Fruit fly (Drosophila melanogaster) whole organism, wandering third instar larva: ENCODE measurements around the gene CG13306.
A peak's percentile ranks its signal among the peaks of the same experiment; 100 is the strongest.

ENCODE experiments used
- CG32264 ChIP-seq: fragments of 200-800 bp; sonication (Bioruptor generic); optimal IDR thresholded peaks from 2 replicates; lab custom pipeline; 2016; ENCODE audit warnings: missing biosample characterization, missing genetic modification characterization
- CG9705 ChIP-seq: fragments of 200-800 bp; sonication (Bioruptor generic); optimal IDR thresholded peaks from 2 replicates; lab custom pipeline; 2018; ENCODE audit warnings: missing biosample characterization, mild to moderate bottlenecking, missing genetic modification characterization
- CrebA ChIP-seq: fragments of 200-800 bp; sonication (Bioruptor generic); optimal IDR thresholded peaks from 2 replicates; lab custom pipeline; 2016; ENCODE audit warnings: missing biosample characterization, mild to moderate bottlenecking, missing genetic modification characterization, borderline replicate concordance
- Dif ChIP-seq: fragments of 200-275, 200-300 bp; sonication (Bioruptor generic); optimal IDR thresholded peaks from 2 replicates; lab custom pipeline; 2018; ENCODE audit warnings: missing biosample characterization, missing genetic modification characterization; ENCODE audit not compliant: partially characterized antibody
- GATAd ChIP-seq: sonication (Bioruptor generic); optimal IDR thresholded peaks from 2 replicates; lab custom pipeline; 2016; ENCODE audit warnings: missing biosample characterization, missing genetic modification characterization
- HLH106 ChIP-seq: fragments of 200-800 bp; optimal IDR thresholded peaks from 3 replicates; lab custom pipeline; 2019; ENCODE audit warnings: missing biosample characterization, mild to moderate bottlenecking, missing genetic modification characterization, moderate library complexity
- Hnf4 ChIP-seq: fragments of 200-800 bp; sonication (Bioruptor generic); optimal IDR thresholded peaks from 2 replicates; lab custom pipeline; 2016; ENCODE audit warnings: missing biosample characterization, mild to moderate bottlenecking, missing genetic modification characterization
- Hr78 ChIP-seq: fragments of >200 bp; optimal IDR thresholded peaks from 2 replicates; lab custom pipeline; 2017; ENCODE audit warnings: missing biosample characterization, missing genetic modification characterization
- Hr83 ChIP-seq: fragments of 200-300 bp; sonication (Bioruptor generic); optimal IDR thresholded peaks from 2 replicates; lab custom pipeline; 2016; ENCODE audit warnings: missing biosample characterization, mild to moderate bottlenecking, missing genetic modification characterization, moderate library complexity; ENCODE audit not compliant: poor library complexity, severe bottlenecking
- Jra ChIP-seq: sonication (Bioruptor generic); optimal IDR thresholded peaks from 2 replicates; lab custom pipeline; 2016; ENCODE audit warnings: missing biosample characterization, missing genetic modification characterization
- Myc ChIP-seq: fragments of >200 bp; optimal IDR thresholded peaks from 2 replicates; lab custom pipeline; 2017
- N ChIP-seq: fragments of >200 bp; optimal IDR thresholded peaks from 2 replicates; lab custom pipeline; 2018; ENCODE audit warnings: missing biosample characterization, missing external identifiers, missing genetic modification characterization
- OdsH ChIP-seq: fragments of 200-800 bp; sonication (Bioruptor generic); optimal IDR thresholded peaks from 2 replicates; lab custom pipeline; 2016; ENCODE audit warnings: missing biosample characterization, mild to moderate bottlenecking, missing genetic modification characterization
- Rel ChIP-seq, 2 experiments: fragments of 200-800 bp; sonication (Bioruptor generic) in 1 of 2; optimal IDR thresholded peaks; 2 replicates in 1 of 2; 3 replicates in 1 of 2; lab custom pipeline; 2016 to 2019; ENCODE audit warnings: mild to moderate bottlenecking in 2 of 2, missing biosample characterization in 2 of 2, missing genetic modification characterization in 2 of 2, moderate library complexity in 1 of 2
- Sp1 ChIP-seq: fragments of 200-800 bp; sonication (Bioruptor generic); optimal IDR thresholded peaks from 3 replicates; lab custom pipeline; 2019; ENCODE audit warnings: missing biosample characterization, mild to moderate bottlenecking, missing genetic modification characterization, moderate library complexity
- Vsx2 ChIP-seq: fragments of 200-300, 225-300 bp; sonication (Bioruptor generic); optimal IDR thresholded peaks from 2 replicates; lab custom pipeline; 2018; ENCODE audit warnings: missing biosample characterization, missing genetic modification characterization; ENCODE audit not compliant: partially characterized antibody
- br ChIP-seq: fragments of 200-800 bp; sonication (Bioruptor generic); optimal IDR thresholded peaks from 2 replicates; lab custom pipeline; 2016; ENCODE audit warnings: missing biosample characterization, missing genetic modification characterization
- brk ChIP-seq: fragments of 200-800 bp; sonication (Bioruptor generic); optimal IDR thresholded peaks from 2 replicates; lab custom pipeline; 2016; ENCODE audit warnings: missing biosample characterization, mild to moderate bottlenecking, missing genetic modification characterization
- dl ChIP-seq, 2 experiments: fragments of 175-275, 200-275 bp in 1 of 2; fragments of 200-275 bp in 1 of 2; sonication (Bioruptor generic); optimal IDR thresholded peaks; lab custom pipeline; 2018; ENCODE audit warnings: mild to moderate bottlenecking in 2 of 2, missing biosample characterization in 2 of 2, missing genetic modification characterization in 2 of 2, moderate library complexity in 2 of 2; ENCODE audit not compliant: partially characterized antibody in 2 of 2, insufficient read depth in 1 of 2
- dmrt93B ChIP-seq: fragments of 200-800 bp; sonication (Bioruptor generic); optimal IDR thresholded peaks from 2 replicates; lab custom pipeline; 2018; ENCODE audit warnings: missing biosample characterization, mild to moderate bottlenecking, missing genetic modification characterization
- dsf ChIP-seq: sonication (Bioruptor generic); optimal IDR thresholded peaks from 2 replicates; lab custom pipeline; 2016; ENCODE audit warnings: missing biosample characterization, missing genetic modification characterization, borderline replicate concordance
- ey ChIP-seq: fragments of 200-800 bp; sonication (Bioruptor generic); optimal IDR thresholded peaks from 2 replicates; lab custom pipeline; 2016; ENCODE audit warnings: missing biosample characterization, missing genetic modification characterization
- foxo ChIP-seq, 2 experiments: fragments of 200-800 bp; sonication (Bioruptor generic); optimal IDR thresholded peaks; 2 replicates in 1 of 2; 3 replicates in 1 of 2; lab custom pipeline; 2016 to 2017; ENCODE audit warnings: missing biosample characterization in 2 of 2, missing genetic modification characterization in 2 of 2
- fru ChIP-seq: fragments of 200-800 bp; sonication (Bioruptor generic); optimal IDR thresholded peaks from 3 replicates; lab custom pipeline; 2016; ENCODE audit warnings: missing biosample characterization, mild to moderate bottlenecking, missing genetic modification characterization
- h ChIP-seq: fragments of 200-800 bp; sonication (Bioruptor generic); optimal IDR thresholded peaks from 3 replicates; lab custom pipeline; 2016; ENCODE audit warnings: missing biosample characterization, mild to moderate bottlenecking, missing genetic modification characterization
- jim ChIP-seq: fragments of 175-275, 200-325 bp; sonication (Bioruptor generic); optimal IDR thresholded peaks from 2 replicates; lab custom pipeline; 2016; ENCODE audit warnings: missing biosample characterization, mild to moderate bottlenecking, missing genetic modification characterization
- lola ChIP-seq: fragments of >200 bp; optimal IDR thresholded peaks from 2 replicates; lab custom pipeline; 2017; ENCODE audit warnings: missing biosample characterization, missing genetic modification characterization
- pan ChIP-seq: fragments of >200 bp; optimal IDR thresholded peaks from 2 replicates; lab custom pipeline; 2017
- psq ChIP-seq: fragments of 200-800 bp; sonication (Bioruptor generic); optimal IDR thresholded peaks from 3 replicates; lab custom pipeline; 2017; ENCODE audit warnings: missing biosample characterization, mild to moderate bottlenecking, missing genetic modification characterization, moderate library complexity
- rgr ChIP-seq: fragments of 200-800 bp; sonication (Bioruptor generic); optimal IDR thresholded peaks from 3 replicates; lab custom pipeline; 2016; ENCODE audit warnings: missing biosample characterization, mild to moderate bottlenecking, missing genetic modification characterization
- sv ChIP-seq: fragments of 200-800 bp; sonication (Bioruptor generic); optimal IDR thresholded peaks from 3 replicates; lab custom pipeline; 2016; ENCODE audit warnings: missing biosample characterization, missing genetic modification characterization
- tai ChIP-seq: sonication (Bioruptor generic); optimal IDR thresholded peaks from 2 replicates; lab custom pipeline; 2016; ENCODE audit warnings: missing biosample characterization, missing genetic modification characterization
- usp ChIP-seq: fragments of >200 bp; optimal IDR thresholded peaks from 2 replicates; lab custom pipeline; 2017; ENCODE audit warnings: missing biosample characterization, missing genetic modification characterization
- woc ChIP-seq: sonication (Bioruptor generic); optimal IDR thresholded peaks from 2 replicates; lab custom pipeline; 2016; ENCODE audit warnings: missing biosample characterization, mild to moderate bottlenecking, missing genetic modification characterization

CG13306 gene

dm6 chr3L:8773713-8774112 is 24.2 kb upstream of the CG13306 start:
- TF ChIP-seq tai (GFP tag; lab: Kevin White, UChicago) (no peak), HLH106 (tag; lab: Kevin White, UChicago) (no peak), Hnf4 (GFP tag; lab: Kevin White, UChicago) (no peak), Hr78 (GFP tag; lab: Kevin White, UChicago) (no peak), dsf (no peak), dl (GFP tag; optimal IDR thresholded peaks at IDR 0.05; lab: Kevin White, UChicago; ENCODE audit: insufficient read depth in 1 of 2, partially characterized antibody in 2 of 2) (no peak), br (GFP tag; lab: Kevin White, UChicago) (no peak), usp (no peak), Rel (GFP tag; optimal IDR thresholded peaks at IDR 0.05; lab: Kevin White, UChicago) (no peak), Rel (tag; optimal IDR thresholded peaks at IDR 0.05; lab: Kevin White, UChicago) (no peak), N (GFP tag; lab: Kevin White, UChicago) (no peak), Jra (GFP tag; lab: Kevin White, UChicago) (no peak), pan (lab: Kevin White, UChicago) (no peak), woc (no peak), brk (GFP tag; lab: Kevin White, UChicago) (no peak), lola (GFP tag; lab: Kevin White, UChicago) (no peak), ey (GFP tag; lab: Kevin White, UChicago) (no peak)

- peak; percentile 35 for TF ChIP-seq rgr (GFP tag; lab: Kevin White, UChicago)
- no peak for TF ChIP-seq GATAd (GFP tag; lab: Kevin White, UChicago)
- no peak for TF ChIP-seq CG32264
- no peak for TF ChIP-seq Myc (lab: Kevin White, UChicago)
- peak; percentile 20 for TF ChIP-seq fru (GFP tag; lab: Kevin White, UChicago)
- TF ChIP-seq ey (GFP tag; lab: Kevin White, UChicago): peak; percentile 10
- TF ChIP-seq foxo (GFP tag; optimal IDR thresholded peaks at IDR 0.05; lab: Kevin White, UChicago): peak in 1 of 2 experiments; percentile 17
- TF ChIP-seq h (GFP tag; lab: Kevin White, UChicago): peak; percentile 30
- TF ChIP-seq CG9705: no peak
- no peak for TF ChIP-seq OdsH (GFP tag; lab: Kevin White, UChicago)
- no peak for TF ChIP-seq dsf
- TF ChIP-seq dl (GFP tag; optimal IDR thresholded peaks at IDR 0.05; lab: Kevin White, UChicago; ENCODE audit: insufficient read depth in 1 of 2, partially characterized antibody in 2 of 2): no peak
Observed at dm6 chr3L:8772998-8773684, 23.6 kb upstream of the CG13306 start.

dm6 chr3L:8770616-8771229 is 21.2 kb upstream of the CG13306 start:
- TF ChIP-seq GATAd (GFP tag; lab: Kevin White, UChicago): no peak
- TF ChIP-seq OdsH (GFP tag; lab: Kevin White, UChicago): no peak
- TF ChIP-seq psq (GFP tag; lab: Kevin White, UChicago): no peak
- TF ChIP-seq CrebA: no peak
- TF ChIP-seq Rel (GFP tag; optimal IDR thresholded peaks at IDR 0.05; lab: Kevin White, UChicago): no peak
- TF ChIP-seq Rel (tag; optimal IDR thresholded peaks at IDR 0.05; lab: Kevin White, UChicago): no peak
- no peak for TF ChIP-seq CG9705
- TF ChIP-seq foxo (GFP tag; optimal IDR thresholded peaks at IDR 0.05; lab: Kevin White, UChicago): no peak
- TF ChIP-seq dmrt93B (GFP tag; lab: Kevin White, UChicago): no peak
- no peak for TF ChIP-seq brk (GFP tag; lab: Kevin White, UChicago)

dm6 chr3L:8767876-8768275 is 18.4 kb upstream of the CG13306 start:
- TF ChIP-seq Dif (GFP tag; lab: Kevin White, UChicago) (no peak), rgr (GFP tag; lab: Kevin White, UChicago) (peak; percentile 45), foxo (GFP tag; optimal IDR thresholded peaks at IDR 0.05; lab: Kevin White, UChicago) (peak in 1 of 2 experiments; percentile 59), Hr78 (GFP tag; lab: Kevin White, UChicago) (no peak), woc (no peak), dsf (no peak), Vsx2 (GFP tag; lab: Kevin White, UChicago) (no peak), HLH106 (tag; lab: Kevin White, UChicago) (peak; percentile 56), Sp1 (peak; percentile 31), Hr83 (GFP tag; lab: Kevin White, UChicago) (no peak), h (GFP tag; lab: Kevin White, UChicago) (peak; percentile 63), dl (GFP tag; optimal IDR thresholded peaks at IDR 0.05; lab: Kevin White, UChicago; ENCODE audit: insufficient read depth in 1 of 2, partially characterized antibody in 2 of 2) (no peak), psq (GFP tag; lab: Kevin White, UChicago) (peak; percentile 13), sv (GFP tag; lab: Kevin White, UChicago) (peak; percentile 19), dmrt93B (GFP tag; lab: Kevin White, UChicago) (peak; percentile 52), Hnf4 (GFP tag; lab: Kevin White, UChicago) (no peak), tai (GFP tag; lab: Kevin White, UChicago) (peak; percentile 6), usp (no peak), ey (GFP tag; lab: Kevin White, UChicago) (peak; percentile 64), brk (GFP tag; lab: Kevin White, UChicago) (no peak), br (GFP tag; lab: Kevin White, UChicago) (peak; percentile 59), jim (GFP tag; lab: Kevin White, UChicago) (no peak), lola (GFP tag; lab: Kevin White, UChicago) (no peak), OdsH (GFP tag; lab: Kevin White, UChicago) (peak; percentile 53), fru (GFP tag; lab: Kevin White, UChicago) (peak; percentile 65), Myc (lab: Kevin White, UChicago) (no peak), CG32264 (peak; percentile 13)
